Fruit fly (Drosophila melanogaster) S2 (cell line): ENCODE data around the gene Unc-115a.
"Not testable (repeated sequence)": the region's sequence is repeated elsewhere in the genome, so short reads cannot be mapped to it uniquely, and the experiment has no call there.

Source experiments
- CG8478 ChIP-seq: fragments of >200 bp; optimal IDR thresholded peaks from 2 replicates; lab custom pipeline; 2018
- CTCF ChIP-seq, 2 experiments: fragments of >200 bp; optimal IDR thresholded peaks; 2 replicates each; lab custom pipeline; 2018

- TF ChIP-seq CTCF (optimal IDR thresholded peaks at IDR 0.05; lab: Kevin White, UChicago); CG8478 (lab: Kevin White, UChicago): not testable (repeated sequence)
Observed at dm6 chr3R:9692675-9693129, 12.5 kb downstream of the Unc-115a start, which contains the start of the genes Unc-115b, p24-2 and CG32939.
